Fruit fly (Drosophila melanogaster): ENCODE data around the gene ATPsynbetaL.
A peak's percentile ranks its signal among the peaks of the same experiment; 100 is the strongest.

Gene ATPsynbetaL

DNA sequence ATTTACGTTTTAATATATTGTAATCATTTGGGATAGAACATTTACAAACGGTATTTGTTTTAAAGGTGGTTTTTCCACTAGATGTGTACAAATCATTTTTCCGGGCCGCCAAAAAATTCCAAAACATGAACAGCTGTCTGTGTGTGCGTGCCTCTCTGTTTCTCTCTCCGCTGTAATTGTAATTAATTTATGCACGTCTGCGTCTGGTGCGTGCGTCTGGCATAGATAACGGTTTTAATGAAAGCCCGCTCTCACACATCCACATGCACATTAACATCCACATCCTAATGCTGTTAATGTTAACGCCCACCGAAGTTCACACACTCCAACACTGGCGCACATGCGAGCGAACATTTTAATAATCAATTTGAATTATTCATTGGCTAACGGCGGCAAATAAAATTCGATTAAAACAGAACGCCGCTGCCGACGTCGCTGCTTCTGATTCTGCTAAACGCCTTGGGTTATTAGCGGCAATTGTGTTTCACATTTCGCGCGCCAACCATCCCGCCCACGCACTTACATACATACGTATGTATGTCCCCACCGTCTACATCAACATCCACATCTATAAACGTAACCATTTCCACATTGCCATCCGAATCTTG, 48.4 kb downstream of the ATPsynbetaL start (continued):
- no peak for TF ChIP-seq z (GFP tag; IDR thresholded peaks at IDR 0.05)
- TF ChIP-seq CG8478 (optimal IDR thresholded peaks at IDR 0.05) = no peak
- TF ChIP-seq vvl (GFP tag; IDR thresholded peaks at IDR 0.05) = peak; percentile 71
- peak; percentile 82 for TF ChIP-seq Adf1 (GFP tag; IDR thresholded peaks at IDR 0.05)
- no peak for TF ChIP-seq Nf-YB (GFP tag; optimal IDR thresholded peaks at IDR 0.05)
- no peak for TF ChIP-seq NC2β (GFP tag; optimal IDR thresholded peaks at IDR 0.05)
- no peak for TF ChIP-seq CG31388 (GFP tag; optimal IDR thresholded peaks at IDR 0.05)
- no peak for TF ChIP-seq CG10462 (GFP tag; optimal IDR thresholded peaks at IDR 0.05)
- TF ChIP-seq CG10565 (GFP tag; optimal IDR thresholded peaks at IDR 0.05) = no peak
- peak; percentile 69 for TF ChIP-seq Med (GFP tag)
- no peak for TF ChIP-seq lmd (GFP tag; IDR thresholded peaks at IDR 0.05)
- no peak for TF ChIP-seq tin (GFP tag; optimal IDR thresholded peaks at IDR 0.05)
- TF ChIP-seq CG12744 (GFP tag; optimal IDR thresholded peaks at IDR 0.05) = no peak

DNA sequence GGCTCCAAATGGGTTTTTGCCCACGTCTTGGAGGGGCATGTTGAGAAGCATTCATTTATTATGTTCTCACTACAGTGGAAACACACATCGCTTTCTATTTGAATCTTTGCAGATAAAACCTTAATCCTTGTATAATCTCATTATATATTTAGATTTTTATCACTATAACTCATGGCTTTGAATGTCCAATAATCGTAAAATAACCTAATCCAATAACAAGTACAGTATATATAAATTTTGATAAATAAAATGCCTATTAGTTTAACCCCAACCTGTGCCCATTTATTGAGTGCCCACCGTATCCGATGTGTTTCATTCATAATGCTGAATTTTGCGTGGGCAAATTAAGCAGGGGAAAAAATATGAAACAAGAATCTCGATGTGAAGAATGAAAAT, 48.9 kb downstream of the ATPsynbetaL start:
- TF ChIP-seq ind (GFP tag; optimal IDR thresholded peaks at IDR 0.05) (peak; percentile 54), kay (GFP tag; optimal IDR thresholded peaks at IDR 0.05) (peak; percentile 3), CG4360 (GFP tag; IDR thresholded peaks at IDR 0.05) (no peak), BEAF-32 (GFP tag; optimal IDR thresholded peaks at IDR 0.05) (no peak), odd (GFP tag; optimal IDR thresholded peaks at IDR 0.05) (no peak), pita (GFP tag; optimal IDR thresholded peaks at IDR 0.05) (no peak), CG7928 (GFP tag; optimal IDR thresholded peaks at IDR 0.05) (no peak), Lpt (GFP tag; optimal IDR thresholded peaks at IDR 0.05) (no peak), slou (GFP tag; optimal IDR thresholded peaks at IDR 0.05) (no peak), ftz-f1 (GFP tag; optimal IDR thresholded peaks at IDR 0.05) (no peak), CG13424 (tag; optimal IDR thresholded peaks at IDR 0.05) (peak; percentile 55), nmo (GFP tag; optimal IDR thresholded peaks at IDR 0.05) (peak; percentile 14), CTCF (GFP tag; optimal IDR thresholded peaks at IDR 0.05) (no peak), CG12942 (GFP tag; optimal IDR thresholded peaks at IDR 0.05) (no peak), Sox100B (GFP tag; optimal IDR thresholded peaks at IDR 0.05) (peak; percentile 2), sc (optimal IDR thresholded peaks at IDR 0.05) (no peak), sc (GFP tag; optimal IDR thresholded peaks at IDR 0.05) (no peak), bab2 (GFP tag; optimal IDR thresholded peaks at IDR 0.05) (no peak), CoRest (tag; optimal IDR thresholded peaks at IDR 0.05) (peak; percentile 44), CG12155 (GFP tag; optimal IDR thresholded peaks at IDR 0.05) (peak; percentile 49), HmgZ (tag; optimal IDR thresholded peaks at IDR 0.05) (peak; percentile 24), CG3281 (GFP tag; optimal IDR thresholded peaks at IDR 0.05) (peak; percentile 53), CG4707 (GFP tag; optimal IDR thresholded peaks at IDR 0.05) (no peak), pnt (GFP tag; optimal IDR thresholded peaks at IDR 0.05) (no peak), CG6813 (GFP tag; optimal IDR thresholded peaks at IDR 0.05) (no peak), Atf6 (GFP tag; IDR thresholded peaks at IDR 0.05) (peak; percentile 59), zen (tag; optimal IDR thresholded peaks at IDR 0.05) (no peak), CG11695 (GFP tag; IDR thresholded peaks at IDR 0.05) (peak; percentile 62; the same call in 1 of the 3 replicates), Awh (GFP tag; IDR thresholded peaks at IDR 0.05) (no peak), CG34422 (GFP tag; IDR thresholded peaks at IDR 0.05) (no peak), CG10274 (GFP tag; optimal IDR thresholded peaks at IDR 0.05) (no peak), fd64A (GFP tag; optimal IDR thresholded peaks at IDR 0.05) (no peak), CG8388 (GFP tag; optimal IDR thresholded peaks at IDR 0.05) (no peak), Nf-YC (tag; optimal IDR thresholded peaks at IDR 0.05) (peak; percentile 58), Pdp1 (GFP tag; optimal IDR thresholded peaks at IDR 0.05) (peak in 1 of 2 experiments; percentile 19), CG31441 (GFP tag; IDR thresholded peaks at IDR 0.05) (peak; percentile 34; the same call in 1 of the 2 replicates), CG4328 (GFP tag; optimal IDR thresholded peaks at IDR 0.05) (no peak), CG4854 (GFP tag; optimal IDR thresholded peaks at IDR 0.05) (no peak), gsb (GFP tag; IDR thresholded peaks at IDR 0.05) (peak; percentile 41; the same call in 1 of the 2 replicates)

All from whole organism, embryonic.